Worm (Caenorhabditis elegans): Measurements from ENCODE around the gene C34C12.2.

ce11 chrIII:3504239-3504638 is 50.7 kb downstream of the C34C12.2 start:
- no peak for TF ChIP-seq unc-62 (GFP tag; optimal IDR thresholded peaks at IDR 0.05)
- no peak for TF ChIP-seq pha-4 (tag; optimal IDR thresholded peaks at IDR 0.05)
- no peak for TF ChIP-seq nhr-237 (tag; optimal IDR thresholded peaks at IDR 0.05)
- TF ChIP-seq egl-27 (tag; optimal IDR thresholded peaks at IDR 0.05): no peak
- TF ChIP-seq pqm-1 (tag; optimal IDR thresholded peaks at IDR 0.05): no peak
- TF ChIP-seq nfya-1 (tag; optimal IDR thresholded peaks at IDR 0.05; ENCODE audit: insufficient read depth): no peak
- no peak for TF ChIP-seq lin-15B (tag; optimal IDR thresholded peaks at IDR 0.05)
- TF ChIP-seq elt-3 (tag; optimal IDR thresholded peaks at IDR 0.05): no peak
- no peak for TF ChIP-seq jun-1 (tag; optimal IDR thresholded peaks at IDR 0.05)
- no peak for TF ChIP-seq nhr-77 (tag; optimal IDR thresholded peaks at IDR 0.05)
- no peak for TF ChIP-seq R02D3.7 (tag; optimal IDR thresholded peaks at IDR 0.05)
- no peak for TF ChIP-seq tbx-2 (tag; optimal IDR thresholded peaks at IDR 0.05)
- no peak for TF ChIP-seq elt-2 (tag; optimal IDR thresholded peaks at IDR 0.05)

Measured in whole organism, L3 larva.